Fruit fly (Drosophila melanogaster): ENCODE measurements around the gene CG31677.

CG31677 gene

DNA sequence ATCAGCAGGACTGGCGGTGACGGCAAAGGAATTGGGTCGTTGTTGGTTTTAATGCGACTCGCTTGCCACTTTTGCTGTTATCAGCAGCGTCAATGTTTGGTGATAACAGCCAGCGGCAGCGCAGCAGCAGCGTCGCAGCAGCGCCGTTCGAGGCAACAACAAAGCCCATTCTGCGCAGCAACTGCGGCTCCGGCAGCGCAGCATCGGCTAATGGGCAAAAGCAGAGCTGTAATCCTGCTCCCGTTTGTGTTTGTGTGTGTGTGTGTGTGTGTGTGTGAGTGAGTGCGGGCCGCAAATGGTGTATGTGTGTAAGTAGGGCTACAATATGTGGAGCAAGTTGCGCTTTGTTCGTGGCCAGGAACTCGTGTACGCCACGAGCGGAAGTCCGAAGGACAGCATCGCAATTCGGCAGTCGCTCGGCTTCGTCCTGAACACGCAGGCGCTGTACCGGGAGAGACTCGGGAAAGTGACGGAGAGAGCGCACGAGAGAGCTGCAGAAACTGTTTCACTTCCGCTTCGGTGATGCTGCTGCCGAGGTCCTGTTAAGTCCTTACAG is 42.8 kb downstream of the CG31677 start:
- no peak for TF ChIP-seq CG17801 (GFP tag; optimal IDR thresholded peaks at IDR 0.05; ENCODE audit: partially characterized antibody)
